Fruit fly (Drosophila melanogaster): ENCODE results near the gene CG43347.

The CG43347 gene

dm6 chrX:10557432-10557831 lies 62.6 kb downstream of the CG43347 start (continued):
- peak; percentile 93 for TF ChIP-seq Sox102F (GFP tag; optimal IDR thresholded peaks at IDR 0.05)
- TF ChIP-seq CG32006 (GFP tag; optimal IDR thresholded peaks at IDR 0.05) = peak; percentile 98
- TF ChIP-seq vri (GFP tag; optimal IDR thresholded peaks at IDR 0.05) = peak; percentile 46
- peak; percentile 33 for TF ChIP-seq fd85E (GFP tag; optimal IDR thresholded peaks at IDR 0.05)
- TF ChIP-seq CG10631 (GFP tag; optimal IDR thresholded peaks at IDR 0.05) = peak; percentile 89
- TF ChIP-seq cyc (GFP tag; optimal IDR thresholded peaks at IDR 0.05) = peak; percentile 85
- peak; percentile 58 for TF ChIP-seq dsx (GFP tag; optimal IDR thresholded peaks at IDR 0.05; ENCODE audit: poor library complexity, severe bottlenecking)
- peak; percentile 95 for TF ChIP-seq dac (GFP tag; optimal IDR thresholded peaks at IDR 0.05)
- peak; percentile 91 for TF ChIP-seq Sox14 (GFP tag; optimal IDR thresholded peaks at IDR 0.05)
- peak; percentile 96 for TF ChIP-seq CG4318 (GFP tag; optimal IDR thresholded peaks at IDR 0.05)
- no peak for TF ChIP-seq fkh (GFP tag; optimal IDR thresholded peaks at IDR 0.05)
- peak; percentile 53 for TF ChIP-seq Eip93F (GFP tag; optimal IDR thresholded peaks at IDR 0.05)
- TF ChIP-seq CG8319 (GFP tag; optimal IDR thresholded peaks at IDR 0.05) = peak; percentile 82
- TF ChIP-seq Met (GFP tag; optimal IDR thresholded peaks at IDR 0.05) = peak; percentile 93
- peak; percentile 97 for TF ChIP-seq Eip78C (GFP tag)
- peak; percentile 76 for TF ChIP-seq CG6808 (GFP tag; optimal IDR thresholded peaks at IDR 0.05)
- TF ChIP-seq CG6854 (GFP tag; optimal IDR thresholded peaks at IDR 0.05) = peak; percentile 94
- TF ChIP-seq CG11294 (GFP tag; IDR thresholded peaks at IDR 0.05) = peak; percentile 50
- peak; percentile 87 for TF ChIP-seq Eip75B (GFP tag; optimal IDR thresholded peaks at IDR 0.05)
- TF ChIP-seq Smox (GFP tag; optimal IDR thresholded peaks at IDR 0.05) = peak; percentile 91
- peak; percentile 86 for TF ChIP-seq CG7368 (GFP tag; optimal IDR thresholded peaks at IDR 0.05)
- TF ChIP-seq acj6 (GFP tag; optimal IDR thresholded peaks at IDR 0.05) = peak; percentile 91
- peak; percentile 90 for TF ChIP-seq net (GFP tag; optimal IDR thresholded peaks at IDR 0.05)
- TF ChIP-seq CG16779 (tag; optimal IDR thresholded peaks at IDR 0.05) = peak; percentile 74
- peak; percentile 88 for TF ChIP-seq pdm3 (GFP tag; optimal IDR thresholded peaks at IDR 0.05)
- peak; percentile 79 for TF ChIP-seq Gug (GFP tag; IDR thresholded peaks at IDR 0.05)
- TF ChIP-seq CG6276 (GFP tag; optimal IDR thresholded peaks at IDR 0.05) = peak; percentile 95
- TF ChIP-seq OdsH (GFP tag; optimal IDR thresholded peaks at IDR 0.05) = peak; percentile 93
- peak; percentile 91 for TF ChIP-seq CG34406 (GFP tag; optimal IDR thresholded peaks at IDR 0.05)
- peak; percentile 90 for TF ChIP-seq CG6792 (GFP tag; optimal IDR thresholded peaks at IDR 0.05)
- peak; percentile 96 for TF ChIP-seq CG8119 (GFP tag; IDR thresholded peaks at IDR 0.05)
- peak; percentile 64 for TF ChIP-seq CG3032 (tag; optimal IDR thresholded peaks at IDR 0.05)
- peak; percentile 69 for TF ChIP-seq CG10669 (GFP tag; optimal IDR thresholded peaks at IDR 0.05)

All from whole organism, prepupa.